Fruit fly (Drosophila melanogaster) whole organism, embryonic: ENCODE measurements around the gene CSN5.

Source experiments
- Atf-2 ChIP-seq: fragments of 200-800 bp; sonication (Bioruptor generic); optimal IDR thresholded peaks from 2 replicates; lab custom pipeline; 2016; ENCODE audit warnings: missing biosample characterization, missing genetic modification characterization
- Atf6 ChIP-seq: fragments of 200-800 bp; sonication (Bioruptor generic); IDR thresholded peaks from 2 replicates; pipeline ENCODE4 v1.3.6; 2022; ENCODE audit warnings: missing biosample characterization, missing genetic modification characterization
- CG10274 ChIP-seq: fragments of 200-800 bp; sonication (Bioruptor generic); optimal IDR thresholded peaks from 3 replicates; lab custom pipeline; 2017; ENCODE audit warnings: missing biosample characterization, mild to moderate bottlenecking, missing genetic modification characterization
- CG12769 ChIP-seq: fragments of 200-800 bp; sonication (Bioruptor generic); optimal IDR thresholded peaks from 2 replicates; lab custom pipeline; 2019; ENCODE audit warnings: missing biosample characterization, mild to moderate bottlenecking, missing genetic modification characterization, moderate library complexity
- CG15601 ChIP-seq: fragments of 200-800 bp; sonication (Bioruptor generic); optimal IDR thresholded peaks from 3 replicates; lab custom pipeline; 2019; ENCODE audit warnings: missing biosample characterization, mild to moderate bottlenecking, missing genetic modification characterization, moderate library complexity
- CG17328 ChIP-seq: fragments of 200-800 bp; sonication (Bioruptor generic); IDR thresholded peaks from 2 replicates; pipeline ENCODE4 v1.3.6; 2022; ENCODE audit warnings: missing biosample characterization, missing genetic modification characterization
- CG17568 ChIP-seq: fragments of 200-800 bp; sonication (Bioruptor generic); optimal IDR thresholded peaks from 2 replicates; lab custom pipeline; 2018; ENCODE audit warnings: missing biosample characterization, mild to moderate bottlenecking, missing genetic modification characterization, moderate library complexity
- CG18011 ChIP-seq: fragments of 200-800 bp; sonication (Bioruptor generic); optimal IDR thresholded peaks from 2 replicates; lab custom pipeline; 2017; ENCODE audit warnings: missing biosample characterization, missing genetic modification characterization, mild to moderate bottlenecking, moderate library complexity, missing genotype
- CG1832 ChIP-seq: fragments of 200-800 bp; sonication (Bioruptor generic); optimal IDR thresholded peaks from 2 replicates; lab custom pipeline; 2017; ENCODE audit warnings: missing biosample characterization, mild to moderate bottlenecking, missing genetic modification characterization, inconsistent platforms
- CG18619 ChIP-seq: fragments of 200-800 bp; sonication (Bioruptor generic); optimal IDR thresholded peaks from 3 replicates; lab custom pipeline; 2017; ENCODE audit warnings: missing biosample characterization, mild to moderate bottlenecking, missing genetic modification characterization
- CG30403 ChIP-seq: fragments of 200-800 bp; sonication (Bioruptor generic); optimal IDR thresholded peaks from 3 replicates; lab custom pipeline; 2016; ENCODE audit warnings: missing biosample characterization, missing genetic modification characterization
- CG33557 ChIP-seq: fragments of 200-800 bp; sonication (Bioruptor generic); optimal IDR thresholded peaks from 2 replicates; lab custom pipeline; 2019; ENCODE audit warnings: missing biosample characterization, mild to moderate bottlenecking, missing genetic modification characterization, moderate library complexity
- CG42726 ChIP-seq: fragments of 200-800 bp; sonication (Bioruptor generic); IDR thresholded peaks from 2 replicates; pipeline ENCODE4 v1.3.6; 2022; ENCODE audit warnings: missing biosample characterization, missing genetic modification characterization; ENCODE audit not compliant: partially characterized antibody
- CG4617 ChIP-seq: fragments of 200-800 bp; sonication (Bioruptor generic); optimal IDR thresholded peaks from 3 replicates; lab custom pipeline; 2016; ENCODE audit warnings: missing biosample characterization, missing genetic modification characterization, borderline replicate concordance
- CG6654 ChIP-seq: fragments of 200-800 bp; sonication (Bioruptor generic); optimal IDR thresholded peaks from 2 replicates; lab custom pipeline; 2017; ENCODE audit warnings: missing biosample characterization, mild to moderate bottlenecking, missing genetic modification characterization
- CG7357 ChIP-seq: fragments of 200-800 bp; sonication (Bioruptor generic); IDR thresholded peaks from 3 replicates; pipeline ENCODE4 v1.3.6; 2022; ENCODE audit warnings: missing biosample characterization, missing genetic modification characterization
- CG7745 ChIP-seq: fragments of 200-800 bp; sonication (Bioruptor generic); optimal IDR thresholded peaks from 2 replicates; lab custom pipeline; 2018; ENCODE audit warnings: missing biosample characterization, mild to moderate bottlenecking, missing genetic modification characterization, moderate library complexity
- CG8924 ChIP-seq: fragments of 200-800 bp; optimal IDR thresholded peaks from 3 replicates; lab custom pipeline; 2019; ENCODE audit warnings: missing biosample characterization, mild to moderate bottlenecking, missing genetic modification characterization, moderate library complexity
- CG9215 ChIP-seq: fragments of 200-800 bp; sonication (Bioruptor generic); IDR thresholded peaks from 2 replicates; pipeline ENCODE4 v1.3.6; 2022; ENCODE audit warnings: missing biosample characterization, missing genetic modification characterization
- CG9727 ChIP-seq: fragments of 200-800 bp; sonication (Bioruptor generic); optimal IDR thresholded peaks from 3 replicates; lab custom pipeline; 2017; ENCODE audit warnings: missing biosample characterization, mild to moderate bottlenecking, missing genetic modification characterization
- Dad ChIP-seq: fragments of 200-800 bp; sonication (Bioruptor generic); optimal IDR thresholded peaks from 3 replicates; lab custom pipeline; 2016; ENCODE audit warnings: missing biosample characterization, missing genetic modification characterization
- Dip3 ChIP-seq: fragments of 200-800 bp; sonication (Bioruptor generic); optimal IDR thresholded peaks from 3 replicates; lab custom pipeline; 2016; ENCODE audit warnings: missing biosample characterization, missing genetic modification characterization
- E2f2 ChIP-seq: fragments of 200-800 bp; sonication (Bioruptor generic); IDR thresholded peaks from 2 replicates; pipeline ENCODE4 v1.3.6; 2022; ENCODE audit warnings: missing biosample characterization, missing genetic modification characterization
- ERR ChIP-seq: fragments of 200-800 bp; sonication (Bioruptor generic); optimal IDR thresholded peaks from 2 replicates; lab custom pipeline; 2016; ENCODE audit warnings: missing biosample characterization, missing genetic modification characterization
- Ets65A ChIP-seq: fragments of 200-800 bp; sonication (Bioruptor generic); peaks from one replicate; lab custom pipeline; 2016; ENCODE audit warnings: missing biosample characterization, missing genetic modification characterization
- Hr3 ChIP-seq: fragments of 200-800 bp; sonication (Bioruptor generic); optimal IDR thresholded peaks from 3 replicates; lab custom pipeline; 2016; ENCODE audit warnings: missing biosample characterization, missing genetic modification characterization
- Hsf ChIP-seq: fragments of 200-800 bp; sonication (Bioruptor generic); optimal IDR thresholded peaks from 3 replicates; lab custom pipeline; 2016; ENCODE audit warnings: missing biosample characterization, missing genetic modification characterization
- Oaz ChIP-seq: fragments of 200-800 bp; sonication (Bioruptor generic); IDR thresholded peaks from 2 replicates; pipeline ENCODE4 v1.3.6; 2022; ENCODE audit warnings: missing biosample characterization, missing genetic modification characterization
- TFAM ChIP-seq: fragments of 200-800 bp; sonication (Bioruptor generic); optimal IDR thresholded peaks from 2 replicates; lab custom pipeline; 2017; ENCODE audit warnings: missing biosample characterization, missing genetic modification characterization, inconsistent platforms
- ab ChIP-seq: fragments of 200-800 bp; sonication (Bioruptor generic); optimal IDR thresholded peaks from 2 replicates; lab custom pipeline; 2016; ENCODE audit warnings: missing biosample characterization, missing genetic modification characterization
- ara ChIP-seq: fragments of 200-800 bp; sonication (Bioruptor generic); IDR thresholded peaks from 2 replicates; pipeline ENCODE4 v1.3.6; 2022; ENCODE audit warnings: missing biosample characterization, missing genetic modification characterization
- bab2 ChIP-seq: fragments of 200-800 bp; sonication (Bioruptor generic); optimal IDR thresholded peaks from 2 replicates; lab custom pipeline; 2016; ENCODE audit warnings: missing biosample characterization, missing genetic modification characterization
- dimm ChIP-seq: fragments of 200-800 bp; sonication (Bioruptor generic); IDR thresholded peaks from 2 replicates; pipeline ENCODE4 v1.3.6; 2022; ENCODE audit warnings: missing biosample characterization, missing genetic modification characterization
- eve ChIP-seq, 2 experiments: fragments of >200 bp; optimal IDR thresholded peaks; 2 replicates each; lab custom pipeline; 2017; ENCODE audit warnings: missing biosample characterization in 2 of 2, missing genetic modification characterization in 2 of 2
- fru ChIP-seq: fragments of >200 bp; optimal IDR thresholded peaks from 2 replicates; lab custom pipeline; 2017
- grn ChIP-seq: fragments of 200-800 bp; sonication (Bioruptor generic); optimal IDR thresholded peaks from 3 replicates; lab custom pipeline; 2017; ENCODE audit warnings: missing biosample characterization, missing genetic modification characterization
- her ChIP-seq: fragments of 200-800 bp; sonication (Bioruptor generic); optimal IDR thresholded peaks from 2 replicates; lab custom pipeline; 2016; ENCODE audit warnings: missing biosample characterization, missing genetic modification characterization
- lbe ChIP-seq: fragments of 200-800 bp; sonication (Bioruptor generic); optimal IDR thresholded peaks from 2 replicates; lab custom pipeline; 2016; ENCODE audit warnings: missing biosample characterization, mild to moderate bottlenecking, missing genetic modification characterization
- luna ChIP-seq: fragments of 200-800 bp; sonication (Bioruptor generic); optimal IDR thresholded peaks from 2 replicates; lab custom pipeline; 2016; ENCODE audit warnings: missing biosample characterization, missing genetic modification characterization
- maf-S ChIP-seq: fragments of 200-800 bp; sonication (Bioruptor generic); optimal IDR thresholded peaks from 2 replicates; lab custom pipeline; 2016; ENCODE audit warnings: missing biosample characterization, missing genetic modification characterization
- mam ChIP-seq: fragments of 200-800 bp; sonication (Bioruptor generic); optimal IDR thresholded peaks from 3 replicates; lab custom pipeline; 2016; ENCODE audit warnings: missing biosample characterization, missing genetic modification characterization
- otp ChIP-seq: fragments of 200-800 bp; sonication (Bioruptor generic); IDR thresholded peaks from 3 replicates; pipeline ENCODE4, ENCODE4 v1.3.6; 2022; ENCODE audit warnings: missing biosample characterization, missing genetic modification characterization
- pho ChIP-seq: fragments of 200-800 bp; sonication (Bioruptor generic); optimal IDR thresholded peaks from 2 replicates; lab custom pipeline; 2016; ENCODE audit warnings: missing biosample characterization, missing genetic modification characterization
- ranshi ChIP-seq: fragments of 200-800 bp; sonication (Bioruptor generic); IDR thresholded peaks from 2 replicates; pipeline ENCODE4 v1.3.6; 2022; ENCODE audit warnings: missing biosample characterization, missing genetic modification characterization
- slou ChIP-seq: fragments of 200-800 bp; sonication (Bioruptor generic); optimal IDR thresholded peaks from 3 replicates; lab custom pipeline; 2016; ENCODE audit warnings: missing biosample characterization, missing genetic modification characterization
- stwl ChIP-seq: fragments of 200-800 bp; sonication (Bioruptor generic); optimal IDR thresholded peaks from 3 replicates; lab custom pipeline; 2018; ENCODE audit warnings: missing biosample characterization, mild to moderate bottlenecking, missing genetic modification characterization, moderate library complexity
- ttk ChIP-seq: fragments of 200-800 bp; sonication (Bioruptor generic); IDR thresholded peaks from 2 replicates; pipeline ENCODE4 v2.1.2; 2022; ENCODE audit warnings: missing biosample characterization, missing genetic modification characterization
- wek ChIP-seq: fragments of 200-800 bp; sonication (Bioruptor generic); optimal IDR thresholded peaks from 3 replicates; lab custom pipeline; 2018; ENCODE audit warnings: missing biosample characterization, mild to moderate bottlenecking, missing genetic modification characterization, moderate library complexity
- yki ChIP-seq: fragments of >200 bp; optimal IDR thresholded peaks from 3 replicates; lab custom pipeline; 2018
- zen ChIP-seq: fragments of 200-800 bp; sonication (Bioruptor generic); optimal IDR thresholded peaks from 3 replicates; lab custom pipeline; 2018; ENCODE audit warnings: missing biosample characterization, mild to moderate bottlenecking, missing genetic modification characterization, moderate library complexity

CSN5 gene

dm6 chr3R:16441367-16441923 lies 28.5 kb upstream of the CSN5 start, which contains the start of gene ema (continued):
- TF ChIP-seq wek, result no peak
- TF ChIP-seq CG17568 (GFP tag; lab: Kevin White, UChicago), result no peak

DNA sequence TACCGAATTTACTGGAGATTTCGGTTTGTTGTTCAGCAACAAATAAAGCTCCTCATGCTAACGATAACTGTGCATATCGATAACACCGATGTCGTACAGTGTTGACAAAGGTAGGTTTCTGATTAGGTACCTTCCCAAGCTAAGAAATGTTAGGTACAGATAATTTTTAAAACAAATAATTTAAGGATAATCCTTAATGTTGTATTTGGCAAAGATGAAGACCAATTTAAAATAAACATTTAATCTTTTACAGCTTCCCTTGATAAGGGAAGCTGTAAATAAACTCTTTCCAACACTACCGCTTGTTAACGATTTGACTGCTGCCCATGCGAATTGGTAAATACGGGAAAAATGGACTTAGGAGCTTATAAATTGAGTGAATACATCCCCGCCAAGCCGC lies 27.0 kb upstream of the CSN5 start, which contains the start of the genes Ttc1 and CG14882:
Gene Ttc1, minus strand, starts transcription at position 71 of the 400 bp plus-strand sequence.
Gene CG14882, plus strand, starts transcription at position 271 of the 400 bp plus-strand sequence.
- TF ChIP-seq lbe (GFP tag; lab: Kevin White, UChicago) (peak; percentile 73), yki (lab: Kevin White, UChicago) (no peak), CG7745 (no peak), CG6654 (peak; percentile 22), her (GFP tag; lab: Kevin White, UChicago) (peak; percentile 84), zen (tag; lab: Kevin White, UChicago) (peak; percentile 25), CG1832 (no peak), Dad (GFP tag; lab: Kevin White, UChicago) (peak; percentile 89), CG18011 (peak; percentile 82), E2f2 (GFP tag; lab: Robert Waterston, UW) (peak; percentile 80), Hr3 (GFP tag; lab: Kevin White, UChicago) (peak; percentile 86), CG30403 (GFP tag; lab: Kevin White, UChicago) (peak; percentile 93), ttk (GFP tag; lab: Robert Waterston, UW) (peak; percentile 90), Dip3 (GFP tag; lab: Kevin White, UChicago) (peak; percentile 90), ara (peak; percentile 66), mam (GFP tag; lab: Kevin White, UChicago) (peak; percentile 84), Atf-2 (GFP tag; lab: Kevin White, UChicago) (peak; percentile 77), fru (no peak), Atf6 (GFP tag; lab: Robert Waterston, UW) (peak; percentile 95), Ets65A (GFP tag; lab: Kevin White, UChicago) (peak; percentile 94), slou (GFP tag; lab: Kevin White, UChicago) (peak; percentile 74), dimm (GFP tag; lab: Robert Waterston, UW) (peak; percentile 85), otp (GFP tag; lab: Robert Waterston, UW) (peak; percentile 91), CG18619 (GFP tag; lab: Kevin White, UChicago) (peak; percentile 72), pho (GFP tag; lab: Kevin White, UChicago) (peak; percentile 90), Oaz (GFP tag; lab: Robert Waterston, UW) (peak; percentile 82), CG4617 (GFP tag; lab: Kevin White, UChicago) (peak; percentile 69), eve (GFP tag; optimal IDR thresholded peaks at IDR 0.05; lab: Kevin White, UChicago) (no peak), luna (GFP tag; lab: Kevin White, UChicago) (peak; percentile 55), TFAM (GFP tag; lab: Kevin White, UChicago) (peak; percentile 1), CG33557 (GFP tag; lab: Kevin White, UChicago) (peak; percentile 66), ERR (GFP tag; lab: Kevin White, UChicago) (peak; percentile 79), maf-S (GFP tag; lab: Kevin White, UChicago) (peak; percentile 81), CG10274 (GFP tag; lab: Kevin White, UChicago) (no peak), stwl (tag; lab: Kevin White, UChicago) (peak; percentile 91), bab2 (GFP tag; lab: Kevin White, UChicago) (peak; percentile 90), CG15601 (tag; lab: Kevin White, UChicago) (peak; percentile 68), CG9727 (GFP tag; lab: Kevin White, UChicago) (peak; percentile 75), CG9215 (GFP tag; lab: Robert Waterston, UW) (no peak; the same call in 1 of the 2 replicates), ranshi (peak; percentile 82), CG42726 (no peak), Hsf (GFP tag; lab: Kevin White, UChicago) (peak; percentile 90), grn (GFP tag; lab: Kevin White, UChicago) (no peak), CG7357 (GFP tag; lab: Robert Waterston, UW) (no peak), ab (GFP tag; lab: Kevin White, UChicago) (peak; percentile 32), CG12769 (tag; lab: Kevin White, UChicago) (no peak), CG8924 (tag; lab: Kevin White, UChicago) (peak; percentile 79), CG17328 (GFP tag; lab: Robert Waterston, UW) (peak; percentile 94)
